Fruit fly (Drosophila melanogaster) whole organism, embryonic: ENCODE measurements around the gene Mocs2B.

Source experiments
- Antp ChIP-seq: fragments of 200-800 bp; sonication (Bioruptor generic); optimal IDR thresholded peaks from 3 replicates; lab custom pipeline; 2016; ENCODE audit warnings: missing biosample characterization, missing genetic modification characterization
- Bdp1 ChIP-seq: fragments of 200-800 bp; sonication (Bioruptor generic); optimal IDR thresholded peaks from 3 replicates; lab custom pipeline; 2016; ENCODE audit warnings: missing biosample characterization, missing genetic modification characterization
- CG10366 ChIP-seq: fragments of 200-800 bp; sonication (Bioruptor generic); IDR thresholded peaks from 2 replicates; pipeline ENCODE4 v1.3.6; 2022; ENCODE audit warnings: missing biosample characterization, missing genetic modification characterization
- CG10979 ChIP-seq: fragments of 200-800 bp; sonication (Bioruptor generic); optimal IDR thresholded peaks from 2 replicates; lab custom pipeline; 2018; ENCODE audit warnings: missing biosample characterization, mild to moderate bottlenecking, missing genetic modification characterization, moderate library complexity
- CG11456 ChIP-seq: fragments of 200-800 bp; sonication (Bioruptor generic); IDR thresholded peaks from 3 replicates; pipeline ENCODE4 v1.3.6; 2022; ENCODE audit warnings: missing biosample characterization, missing genetic modification characterization
- CG15479 ChIP-seq: fragments of 200-800 bp; sonication (Bioruptor generic); optimal IDR thresholded peaks from 3 replicates; lab custom pipeline; 2019; ENCODE audit warnings: missing biosample characterization, mild to moderate bottlenecking, missing genetic modification characterization, moderate library complexity
- CG1792 ChIP-seq: fragments of 200-800 bp; sonication (Bioruptor generic); optimal IDR thresholded peaks from 2 replicates; lab custom pipeline; 2016; ENCODE audit warnings: missing biosample characterization, missing genetic modification characterization
- CG18764 ChIP-seq: fragments of 200-800 bp; sonication (Bioruptor generic); optimal IDR thresholded peaks from 3 replicates; lab custom pipeline; 2016; ENCODE audit warnings: missing biosample characterization, missing genetic modification characterization
- CG2116 ChIP-seq: fragments of 200-800 bp; sonication (Bioruptor generic); optimal IDR thresholded peaks from 3 replicates; lab custom pipeline; 2018; ENCODE audit warnings: missing biosample characterization, mild to moderate bottlenecking, missing genetic modification characterization
- CG2120 ChIP-seq: fragments of 200-800 bp; sonication (Bioruptor generic); optimal IDR thresholded peaks from 3 replicates; lab custom pipeline; 2016; ENCODE audit warnings: missing biosample characterization, missing genetic modification characterization
- CG2199 ChIP-seq: fragments of 200-800 bp; sonication (Bioruptor generic); IDR thresholded peaks from 3 replicates; pipeline ENCODE4 v1.3.6; 2022; ENCODE audit warnings: missing biosample characterization, missing genetic modification characterization
- CG2678 ChIP-seq: fragments of 200-800 bp; sonication (Bioruptor generic); optimal IDR thresholded peaks from 3 replicates; lab custom pipeline; 2019; ENCODE audit warnings: missing biosample characterization, mild to moderate bottlenecking, missing genetic modification characterization, moderate library complexity
- CG30403 ChIP-seq: fragments of 200-800 bp; sonication (Bioruptor generic); optimal IDR thresholded peaks from 3 replicates; lab custom pipeline; 2016; ENCODE audit warnings: missing biosample characterization, missing genetic modification characterization
- CG32767 ChIP-seq: fragments of 200-800 bp; sonication (Bioruptor generic); IDR thresholded peaks from 2 replicates; pipeline ENCODE4 v1.3.6; 2022; ENCODE audit warnings: missing biosample characterization, missing genetic modification characterization
- CG3847 ChIP-seq: fragments of 200-800 bp; sonication (Bioruptor generic); IDR thresholded peaks from 2 replicates; pipeline ENCODE4 v1.3.6; 2022; ENCODE audit warnings: missing biosample characterization, missing genetic modification characterization
- CG5180 ChIP-seq: fragments of 200-800 bp; sonication (Bioruptor generic); optimal IDR thresholded peaks from 3 replicates; lab custom pipeline; 2017; ENCODE audit warnings: missing biosample characterization, missing genetic modification characterization, mild to moderate bottlenecking, moderate library complexity, missing genetic modification reagents
- CG6654 ChIP-seq: fragments of 200-800 bp; sonication (Bioruptor generic); optimal IDR thresholded peaks from 2 replicates; lab custom pipeline; 2017; ENCODE audit warnings: missing biosample characterization, mild to moderate bottlenecking, missing genetic modification characterization
- CG6791 ChIP-seq: fragments of 200-800 bp; sonication (Bioruptor generic); IDR thresholded peaks from 3 replicates; pipeline ENCODE4 v1.3.6; 2022; ENCODE audit warnings: missing biosample characterization, missing genetic modification characterization; ENCODE audit not compliant: partially characterized antibody
- CG7556 ChIP-seq: fragments of 200-800 bp; sonication (Bioruptor generic); optimal IDR thresholded peaks from 2 replicates; lab custom pipeline; 2017; ENCODE audit warnings: missing biosample characterization, mild to moderate bottlenecking, missing genetic modification characterization
- CG7745 ChIP-seq: fragments of 200-800 bp; sonication (Bioruptor generic); optimal IDR thresholded peaks from 2 replicates; lab custom pipeline; 2018; ENCODE audit warnings: missing biosample characterization, mild to moderate bottlenecking, missing genetic modification characterization, moderate library complexity
- CG9876 ChIP-seq: fragments of 200-800 bp; sonication (Bioruptor generic); optimal IDR thresholded peaks from 2 replicates; lab custom pipeline; 2016; ENCODE audit warnings: missing biosample characterization, missing genetic modification characterization
- Dad ChIP-seq: fragments of 200-800 bp; sonication (Bioruptor generic); optimal IDR thresholded peaks from 3 replicates; lab custom pipeline; 2016; ENCODE audit warnings: missing biosample characterization, missing genetic modification characterization
- Dip2 ChIP-seq: fragments of 200-800 bp; sonication (Bioruptor generic); IDR thresholded peaks from 2 replicates; pipeline ENCODE4 v1.3.6; 2022; ENCODE audit warnings: missing biosample characterization, missing genetic modification characterization
- Ets65A ChIP-seq: fragments of 200-800 bp; sonication (Bioruptor generic); peaks from one replicate; lab custom pipeline; 2016; ENCODE audit warnings: missing biosample characterization, missing genetic modification characterization
- Hey ChIP-seq: fragments of 200-800 bp; sonication (Bioruptor generic); optimal IDR thresholded peaks from 3 replicates; lab custom pipeline; 2018; ENCODE audit warnings: missing biosample characterization, mild to moderate bottlenecking, missing genetic modification characterization
- Hr51 ChIP-seq, 2 experiments: fragments of 200-800 bp; sonication (Bioruptor generic); optimal IDR thresholded peaks; 2 replicates in 1 of 2; 3 replicates in 1 of 2; lab custom pipeline; 2016 to 2018; ENCODE audit warnings: missing biosample characterization in 2 of 2, missing genetic modification characterization in 2 of 2, mild to moderate bottlenecking in 1 of 2, moderate library complexity in 1 of 2
- Lhr ChIP-seq: fragments of 200-800 bp; sonication (Bioruptor generic); optimal IDR thresholded peaks from 3 replicates; lab custom pipeline; 2017; ENCODE audit warnings: mild to moderate bottlenecking, missing biosample characterization, missing genetic modification reagents, missing genetic modification characterization
- Meics ChIP-seq: fragments of 200-800 bp; sonication (Bioruptor generic); optimal IDR thresholded peaks from 2 replicates; lab custom pipeline; 2017; ENCODE audit warnings: missing biosample characterization, mild to moderate bottlenecking, missing genetic modification characterization
- Mrtf ChIP-seq: fragments of 200-800 bp; sonication (Bioruptor generic); IDR thresholded peaks from 3 replicates; pipeline ENCODE4 v1.3.6; 2022; ENCODE audit warnings: missing biosample characterization, missing genetic modification characterization
- Opbp ChIP-seq: fragments of 200-800 bp; sonication (Bioruptor generic); IDR thresholded peaks from 3 replicates; pipeline ENCODE4 v1.3.6; 2022; ENCODE audit warnings: missing biosample characterization, missing genetic modification characterization; ENCODE audit not compliant: partially characterized antibody
- Rx ChIP-seq: fragments of 200-800 bp; sonication (Bioruptor generic); IDR thresholded peaks from 2 replicates; pipeline ENCODE4 v1.3.6; 2022; ENCODE audit warnings: missing biosample characterization, missing genetic modification characterization
- Trl ChIP-seq, 3 experiments: fragments of >200 bp in 2 of 3; fragments of 200-800 bp in 1 of 3; sonication (Bioruptor generic) in 1 of 3; optimal IDR thresholded peaks; 2 replicates in 1 of 3; 3 replicates in 2 of 3; lab custom pipeline; 2016 to 2017; ENCODE audit warnings: missing biosample characterization in 1 of 3, missing genetic modification characterization in 1 of 3
- abd-A ChIP-seq: fragments of 200-800 bp; sonication (Bioruptor generic); optimal IDR thresholded peaks from 3 replicates; lab custom pipeline; 2019; ENCODE audit warnings: missing biosample characterization, mild to moderate bottlenecking, missing genetic modification characterization, moderate library complexity
- chinmo ChIP-seq: fragments of 200-800 bp; sonication (Bioruptor generic); IDR thresholded peaks from 4 replicates; pipeline ENCODE4 v1.3.6; 2022; ENCODE audit warnings: missing biosample characterization, missing genetic modification characterization; ENCODE audit not compliant: partially characterized antibody
- crol ChIP-seq: fragments of 200-800 bp; sonication (Bioruptor generic); IDR thresholded peaks from 2 replicates; pipeline ENCODE4 v1.3.6; 2022; ENCODE audit warnings: missing biosample characterization, missing genetic modification characterization
- dmrt99B ChIP-seq: fragments of 200-800 bp; sonication (Bioruptor generic); optimal IDR thresholded peaks from 2 replicates; lab custom pipeline; 2018; ENCODE audit warnings: missing biosample characterization, mild to moderate bottlenecking, missing genetic modification characterization, moderate library complexity
- dysf ChIP-seq: fragments of 200-800 bp; sonication (Bioruptor generic); IDR thresholded peaks from 3 replicates; pipeline ENCODE4 v1.3.6; 2022; ENCODE audit warnings: missing biosample characterization, missing genetic modification characterization
- fd96Cb ChIP-seq: fragments of 200-800 bp; sonication (Bioruptor generic); optimal IDR thresholded peaks from 2 replicates; lab custom pipeline; 2018; ENCODE audit warnings: missing biosample characterization, mild to moderate bottlenecking, missing genetic modification characterization, moderate library complexity
- hth ChIP-seq: fragments of >200 bp; optimal IDR thresholded peaks from 2 replicates; lab custom pipeline; 2017; ENCODE audit warnings: inconsistent platforms
- klu ChIP-seq: fragments of 200-800 bp; sonication (Bioruptor generic); IDR thresholded peaks from 2 replicates; pipeline ENCODE4 v1.3.6; 2022; ENCODE audit warnings: missing biosample characterization, missing genetic modification characterization
- kni ChIP-seq: fragments of 200-800 bp; sonication (Bioruptor generic); optimal IDR thresholded peaks from 3 replicates; lab custom pipeline; 2017; ENCODE audit warnings: mild to moderate bottlenecking, missing biosample characterization, missing genetic modification reagents, missing genetic modification characterization
- pho ChIP-seq: fragments of 200-800 bp; sonication (Bioruptor generic); optimal IDR thresholded peaks from 2 replicates; lab custom pipeline; 2016; ENCODE audit warnings: missing biosample characterization, missing genetic modification characterization
- pros ChIP-seq: fragments of 200-800 bp; sonication (Bioruptor generic); optimal IDR thresholded peaks from 3 replicates; lab custom pipeline; 2019; ENCODE audit warnings: missing biosample characterization, mild to moderate bottlenecking, missing genetic modification characterization, moderate library complexity
- ro ChIP-seq: fragments of 200-800 bp; sonication (Bioruptor generic); IDR thresholded peaks from 2 replicates; pipeline ENCODE4 v1.3.6; 2022; ENCODE audit warnings: missing biosample characterization, missing genetic modification characterization
- sens-2 ChIP-seq: fragments of 200-800 bp; sonication (Bioruptor generic); IDR thresholded peaks from 2 replicates; pipeline ENCODE4 v1.3.6; 2022; ENCODE audit warnings: missing biosample characterization, missing genetic modification characterization
- sna ChIP-seq: fragments of 200-800 bp; sonication (Bioruptor generic); IDR thresholded peaks from 2 replicates; pipeline ENCODE4 v1.3.6; 2022; ENCODE audit warnings: missing biosample characterization, missing genetic modification characterization; ENCODE audit not compliant: partially characterized antibody
- yki ChIP-seq: fragments of >200 bp; optimal IDR thresholded peaks from 3 replicates; lab custom pipeline; 2018
- zf30C ChIP-seq: fragments of 200-800 bp; sonication (Bioruptor generic); optimal IDR thresholded peaks from 3 replicates; lab custom pipeline; 2018; ENCODE audit warnings: missing biosample characterization, mild to moderate bottlenecking, missing genetic modification characterization

Gene Mocs2B

dm6 chr3R:25167407-25168191, 40.4 kb upstream of the Mocs2B start (continued):
- TF ChIP-seq CG2678 (tag; lab: Kevin White, UChicago) (peak; percentile 58), Meics (GFP tag; lab: Kevin White, UChicago) (peak; percentile 21), Antp (no peak), CG7556 (peak; percentile 42), CG2199 (GFP tag; lab: Robert Waterston, UW) (0 out of 3 replicates have a peak, but pooled peaks have one; percentile 34), CG10979 (tag; lab: Kevin White, UChicago) (peak; percentile 17), dmrt99B (tag; lab: Kevin White, UChicago) (peak; percentile 45), CG9876 (GFP tag; lab: Kevin White, UChicago) (no peak), CG10366 (GFP tag; lab: Robert Waterston, UW) (no peak), sens-2 (GFP tag; lab: Robert Waterston, UW) (no peak), ro (GFP tag; lab: Robert Waterston, UW) (no peak), Dad (GFP tag; lab: Kevin White, UChicago) (no peak), CG2120 (GFP tag; lab: Kevin White, UChicago) (peak; percentile 10), Rx (GFP tag; lab: Robert Waterston, UW) (no peak), chinmo (GFP tag; lab: Robert Waterston, UW) (0 out of 4 replicates have a peak, but pooled peaks have one; percentile 32), CG30403 (GFP tag; lab: Kevin White, UChicago) (peak; percentile 17), Trl (optimal IDR thresholded peaks at IDR 0.05; lab: Kevin White, UChicago) (no peak), Trl (GFP tag; optimal IDR thresholded peaks at IDR 0.05; lab: Kevin White, UChicago) (no peak), Hr51 (GFP tag; optimal IDR thresholded peaks at IDR 0.05; lab: Kevin White, UChicago) (peak in 1 of 2 experiments; percentile 10), CG2116 (GFP tag; lab: Kevin White, UChicago) (no peak), crol (peak; percentile 28; the same call in 1 of the 2 replicates)
- TF ChIP-seq, all 482 proteins: peak for 37

DNA sequence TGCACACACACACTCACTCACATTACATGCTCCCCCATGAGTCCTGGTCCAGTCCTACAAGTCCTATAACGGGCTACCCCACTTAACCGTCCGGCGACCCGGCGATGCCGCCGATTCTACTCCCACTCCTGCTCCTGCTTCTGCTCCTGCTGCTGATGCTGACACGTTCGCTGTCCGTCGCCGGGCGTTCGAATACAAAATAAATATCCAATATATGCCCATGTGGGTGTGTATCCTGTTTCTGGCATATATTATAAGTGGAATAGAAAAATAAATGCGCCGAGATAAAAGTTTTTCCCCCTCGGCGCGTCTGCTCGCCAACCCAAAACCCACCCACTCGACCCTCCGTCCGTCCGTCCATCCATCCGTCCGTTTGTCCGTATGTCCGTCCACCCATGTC, 39.6 kb upstream of the Mocs2B start:
- TF ChIP-seq CG11456 (GFP tag; lab: Robert Waterston, UW): no peak
- peak; percentile 55 for TF ChIP-seq pros
- TF ChIP-seq CG5180: no peak
- TF ChIP-seq Bdp1 (GFP tag; lab: Kevin White, UChicago): no peak
- TF ChIP-seq fd96Cb (tag; lab: Kevin White, UChicago): no peak
- no peak for TF ChIP-seq Opbp (GFP tag; lab: Robert Waterston, UW)
- no peak for TF ChIP-seq CG1792 (GFP tag; lab: Kevin White, UChicago)
- TF ChIP-seq yki (lab: Kevin White, UChicago): no peak
- no peak for TF ChIP-seq Dip2 (GFP tag; lab: Robert Waterston, UW)
- TF ChIP-seq CG6791 (GFP tag; lab: Robert Waterston, UW): no peak
- TF ChIP-seq kni (GFP tag; lab: Kevin White, UChicago): no peak
- TF ChIP-seq hth (lab: Kevin White, UChicago): no peak
- TF ChIP-seq Ets65A: peak; percentile 52
- TF ChIP-seq crol: peak; percentile 51
- no peak for TF ChIP-seq CG3847 (GFP tag; lab: Robert Waterston, UW)
- TF ChIP-seq klu (GFP tag; lab: Robert Waterston, UW): no peak
- no peak for TF ChIP-seq Lhr (GFP tag; lab: Kevin White, UChicago)
- no peak for TF ChIP-seq CG32767 (GFP tag; lab: Robert Waterston, UW)
- TF ChIP-seq pho (GFP tag; lab: Kevin White, UChicago): no peak
- no peak for TF ChIP-seq CG18764 (GFP tag; lab: Kevin White, UChicago)
- TF ChIP-seq CG15479 (GFP tag; lab: Kevin White, UChicago): no peak
- TF ChIP-seq Mrtf (GFP tag; lab: Robert Waterston, UW): no peak
- no peak for TF ChIP-seq dysf (GFP tag; lab: Robert Waterston, UW)
- TF ChIP-seq sna (GFP tag; lab: Robert Waterston, UW): no peak
- TF ChIP-seq CG9876 (GFP tag; lab: Kevin White, UChicago): no peak
- no peak for TF ChIP-seq CG7745
- no peak for TF ChIP-seq CG6654 (GFP tag; lab: Kevin White, UChicago)
- peak; percentile 77 for TF ChIP-seq abd-A (tag; lab: Kevin White, UChicago)
- TF ChIP-seq Hey (tag; lab: Kevin White, UChicago): peak; percentile 34
- no peak for TF ChIP-seq zf30C (GFP tag; lab: Kevin White, UChicago)
